Fruit fly (Drosophila melanogaster) whole organism, embryonic: ENCODE data around the gene CG31816.

Source experiments
- Asciz ChIP-seq: fragments of 200-800 bp; sonication (Bioruptor generic); optimal IDR thresholded peaks from 2 replicates; lab custom pipeline; 2017; ENCODE audit warnings: missing biosample characterization, mild to moderate bottlenecking, missing genetic modification characterization, missing genetic modification reagents
- Atf6 ChIP-seq: fragments of 200-800 bp; sonication (Bioruptor generic); IDR thresholded peaks from 2 replicates; pipeline ENCODE4 v1.3.6; 2022; ENCODE audit warnings: missing biosample characterization, missing genetic modification characterization
- Bgb ChIP-seq: fragments of 200-800 bp; sonication (Bioruptor generic); IDR thresholded peaks from 2 replicates; pipeline ENCODE4 v1.3.6; 2022; ENCODE audit warnings: missing biosample characterization, missing genetic modification characterization; ENCODE audit not compliant: partially characterized antibody
- Blimp-1 ChIP-seq: fragments of 200-800 bp; sonication (Bioruptor generic); optimal IDR thresholded peaks from 3 replicates; lab custom pipeline; 2018; ENCODE audit warnings: missing biosample characterization, missing genetic modification characterization, mild to moderate bottlenecking, moderate library complexity, missing genetic modification reagents
- Bteb2 ChIP-seq: fragments of 200-800 bp; sonication (Bioruptor generic); optimal IDR thresholded peaks from 2 replicates; lab custom pipeline; 2016; ENCODE audit warnings: missing biosample characterization, missing genetic modification characterization
- CG10321 ChIP-seq: fragments of 200-800 bp; sonication (Bioruptor generic); IDR thresholded peaks from 2 replicates; pipeline ENCODE4 v1.3.6; 2022; ENCODE audit warnings: missing biosample characterization, missing genetic modification characterization
- CG10366 ChIP-seq: fragments of 200-800 bp; sonication (Bioruptor generic); IDR thresholded peaks from 2 replicates; pipeline ENCODE4 v1.3.6; 2022; ENCODE audit warnings: missing biosample characterization, missing genetic modification characterization
- CG10959 ChIP-seq: fragments of 200-800 bp; sonication (Bioruptor generic); IDR thresholded peaks from 2 replicates; pipeline ENCODE4 v1.3.6; 2022; ENCODE audit warnings: missing biosample characterization, missing genetic modification characterization
- CG12155 ChIP-seq: fragments of 200-800 bp; sonication (Bioruptor generic); optimal IDR thresholded peaks from 3 replicates; lab custom pipeline; 2016; ENCODE audit warnings: missing biosample characterization, missing genetic modification characterization
- CG12299 ChIP-seq: fragments of 200-800 bp; sonication (Bioruptor generic); optimal IDR thresholded peaks from 2 replicates; lab custom pipeline; 2018; ENCODE audit warnings: missing biosample characterization, mild to moderate bottlenecking, missing genetic modification characterization
- CG13296 ChIP-seq: fragments of 200-800 bp; sonication (Bioruptor generic); optimal IDR thresholded peaks from 3 replicates; lab custom pipeline; 2018; ENCODE audit warnings: missing biosample characterization, mild to moderate bottlenecking, missing genetic modification characterization
- CG14667 ChIP-seq: fragments of 200-800 bp; sonication (Bioruptor generic); IDR thresholded peaks from 2 replicates; pipeline ENCODE4 v1.3.6; 2022; ENCODE audit warnings: missing biosample characterization, missing genetic modification characterization
- CG15479 ChIP-seq: fragments of 200-800 bp; sonication (Bioruptor generic); optimal IDR thresholded peaks from 3 replicates; lab custom pipeline; 2019; ENCODE audit warnings: missing biosample characterization, mild to moderate bottlenecking, missing genetic modification characterization, moderate library complexity
- CG17359 ChIP-seq: fragments of 200-800 bp; sonication (Bioruptor generic); optimal IDR thresholded peaks from 3 replicates; lab custom pipeline; 2018; ENCODE audit warnings: missing biosample characterization, mild to moderate bottlenecking, missing genetic modification characterization, moderate library complexity
- CG17361 ChIP-seq: fragments of 200-800 bp; sonication (Bioruptor generic); IDR thresholded peaks from 3 replicates; pipeline ENCODE4 v1.3.6; 2022; ENCODE audit warnings: missing biosample characterization, missing genetic modification characterization
- CG18599 ChIP-seq: fragments of 200-800 bp; sonication (Bioruptor generic); optimal IDR thresholded peaks from 3 replicates; lab custom pipeline; 2017; ENCODE audit warnings: missing biosample characterization, missing genetic modification characterization, mild to moderate bottlenecking, moderate library complexity, missing genetic modification reagents
- CG2199 ChIP-seq: fragments of 200-800 bp; sonication (Bioruptor generic); IDR thresholded peaks from 3 replicates; pipeline ENCODE4 v1.3.6; 2022; ENCODE audit warnings: missing biosample characterization, missing genetic modification characterization
- CG32532 ChIP-seq: fragments of 200-800 bp; sonication (Bioruptor generic); IDR thresholded peaks from 2 replicates; pipeline ENCODE4 v1.3.6; 2022; ENCODE audit warnings: missing biosample characterization, missing genetic modification characterization
- CG32772 ChIP-seq: fragments of 200-800 bp; sonication (Bioruptor generic); IDR thresholded peaks from 2 replicates; pipeline ENCODE4 v1.3.6; 2022; ENCODE audit warnings: missing biosample characterization, missing genetic modification characterization
- CG43689 ChIP-seq: fragments of 200-800 bp; sonication (Bioruptor generic); IDR thresholded peaks from 2 replicates; pipeline ENCODE4 v1.3.6; 2022; ENCODE audit warnings: missing biosample characterization, missing genetic modification characterization
- CG5953 ChIP-seq: fragments of 200-800 bp; sonication (Bioruptor generic); IDR thresholded peaks from 2 replicates; pipeline ENCODE4 v1.3.6; 2022; ENCODE audit warnings: missing biosample characterization, missing genetic modification characterization
- CG7786 ChIP-seq: fragments of 200-800 bp; sonication (Bioruptor generic); optimal IDR thresholded peaks from 2 replicates; lab custom pipeline; 2016; ENCODE audit warnings: missing biosample characterization, missing genetic modification characterization
- CG8359 ChIP-seq: fragments of 200-800 bp; sonication (Bioruptor generic); optimal IDR thresholded peaks from 2 replicates; lab custom pipeline; 2017; ENCODE audit warnings: missing biosample characterization, mild to moderate bottlenecking, missing genetic modification characterization, borderline replicate concordance
- CHES-1-like ChIP-seq: fragments of 200-800 bp; sonication (Bioruptor generic); optimal IDR thresholded peaks from 2 replicates; lab custom pipeline; 2016; ENCODE audit warnings: missing biosample characterization, missing genetic modification characterization
- Dbx ChIP-seq: fragments of 200-800 bp; sonication (Bioruptor generic); IDR thresholded peaks from 3 replicates; pipeline ENCODE4 v1.3.6; 2022; ENCODE audit warnings: missing biosample characterization, missing genetic modification characterization
- Drgx ChIP-seq: fragments of 200-800 bp; sonication (Bioruptor generic); IDR thresholded peaks from 2 replicates; pipeline ENCODE4 v1.3.6; 2022; ENCODE audit warnings: missing biosample characterization, missing genetic modification characterization
- HHEX ChIP-seq: fragments of 200-800 bp; sonication (Bioruptor generic); optimal IDR thresholded peaks from 3 replicates; lab custom pipeline; 2017; ENCODE audit warnings: missing biosample characterization, mild to moderate bottlenecking, missing genetic modification characterization, missing genetic modification reagents
- Hr39 ChIP-seq: fragments of >200 bp; optimal IDR thresholded peaks from 2 replicates; lab custom pipeline; 2017
- Lpt ChIP-seq: fragments of >200 bp; optimal IDR thresholded peaks from 2 replicates; lab custom pipeline; 2018; ENCODE audit warnings: missing biosample characterization, missing genetic modification characterization
- Myb ChIP-seq: fragments of 200-800 bp; sonication (Bioruptor generic); optimal IDR thresholded peaks from 2 replicates; lab custom pipeline; 2016; ENCODE audit warnings: missing biosample characterization, missing genetic modification characterization
- NK7.1 ChIP-seq: fragments of 200-800 bp; sonication (Bioruptor generic); optimal IDR thresholded peaks from 3 replicates; lab custom pipeline; 2016; ENCODE audit warnings: missing biosample characterization, missing genetic modification characterization
- Nf-YC ChIP-seq: fragments of 200-800 bp; optimal IDR thresholded peaks from 3 replicates; lab custom pipeline; 2019; ENCODE audit warnings: missing biosample characterization, mild to moderate bottlenecking, missing genetic modification characterization, moderate library complexity
- Sox100B ChIP-seq: fragments of 200-800 bp; sonication (Bioruptor generic); optimal IDR thresholded peaks from 3 replicates; lab custom pipeline; 2018; ENCODE audit warnings: missing biosample characterization, mild to moderate bottlenecking, missing genetic modification characterization
- abd-A ChIP-seq: fragments of 200-800 bp; sonication (Bioruptor generic); optimal IDR thresholded peaks from 3 replicates; lab custom pipeline; 2019; ENCODE audit warnings: missing biosample characterization, mild to moderate bottlenecking, missing genetic modification characterization, moderate library complexity
- chinmo ChIP-seq: fragments of 200-800 bp; sonication (Bioruptor generic); IDR thresholded peaks from 4 replicates; pipeline ENCODE4 v1.3.6; 2022; ENCODE audit warnings: missing biosample characterization, missing genetic modification characterization; ENCODE audit not compliant: partially characterized antibody
- croc ChIP-seq: fragments of 200-800 bp; sonication (Bioruptor generic); conservative IDR thresholded peaks from 3 replicates; pipeline ENCODE4 v1.3.6; 2022; ENCODE audit warnings: missing biosample characterization, missing genetic modification characterization
- exex ChIP-seq: fragments of 200-800 bp; sonication (Bioruptor generic); optimal IDR thresholded peaks from 4 replicates; lab custom pipeline; 2018; ENCODE audit warnings: missing biosample characterization, mild to moderate bottlenecking, missing genetic modification characterization, moderate library complexity
- ftz-f1 ChIP-seq: fragments of 200-800 bp; sonication (Bioruptor generic); optimal IDR thresholded peaks from 2 replicates; lab custom pipeline; 2016; ENCODE audit warnings: missing biosample characterization, missing genetic modification characterization
- gcm2 ChIP-seq: fragments of 200-800 bp; sonication (Bioruptor generic); optimal IDR thresholded peaks from 2 replicates; lab custom pipeline; 2016; ENCODE audit warnings: missing biosample characterization, missing genetic modification characterization
- gro ChIP-seq: fragments of 200-800 bp; sonication (Bioruptor generic); optimal IDR thresholded peaks from 2 replicates; lab custom pipeline; 2016; ENCODE audit warnings: missing biosample characterization, missing genetic modification characterization
- insv ChIP-seq, 2 experiments: fragments of 200-800 bp; sonication (Bioruptor generic); optimal IDR thresholded peaks; 3 replicates each; lab custom pipeline; 2016 to 2018; ENCODE audit warnings: missing biosample characterization in 2 of 2, missing genetic modification characterization in 2 of 2
- jing ChIP-seq: fragments of 200-800 bp; sonication (Bioruptor generic); optimal IDR thresholded peaks from 2 replicates; lab custom pipeline; 2018; ENCODE audit warnings: missing biosample characterization, mild to moderate bottlenecking, missing genetic modification characterization
- kay ChIP-seq: fragments of 200-800 bp; sonication (Bioruptor generic); optimal IDR thresholded peaks from 2 replicates; lab custom pipeline; 2016; ENCODE audit warnings: missing biosample characterization, missing genetic modification characterization
- knrl ChIP-seq: fragments of 200-800 bp; sonication (Bioruptor generic); IDR thresholded peaks from 3 replicates; pipeline ENCODE4 v1.3.6; 2022; ENCODE audit warnings: missing biosample characterization, missing genetic modification characterization; ENCODE audit not compliant: partially characterized antibody
- lab ChIP-seq: fragments of 200-800 bp; sonication (Bioruptor generic); optimal IDR thresholded peaks from 3 replicates; lab custom pipeline; 2017; ENCODE audit warnings: missing biosample characterization, missing genetic modification characterization, mild to moderate bottlenecking, moderate library complexity, missing genetic modification reagents
- luna ChIP-seq: fragments of 200-800 bp; sonication (Bioruptor generic); optimal IDR thresholded peaks from 2 replicates; lab custom pipeline; 2016; ENCODE audit warnings: missing biosample characterization, missing genetic modification characterization
- nom ChIP-seq: fragments of 200-800 bp; sonication (Bioruptor generic); optimal IDR thresholded peaks from 2 replicates; lab custom pipeline; 2017; ENCODE audit warnings: missing biosample characterization, missing genetic modification characterization, mild to moderate bottlenecking, moderate library complexity, missing genetic modification reagents
- onecut ChIP-seq: fragments of 200-800 bp; sonication (Bioruptor generic); IDR thresholded peaks from 2 replicates; pipeline ENCODE4 v1.3.6; 2022; ENCODE audit warnings: missing biosample characterization, missing genetic modification characterization
- pzg ChIP-seq: fragments of 200-800 bp; sonication (Bioruptor generic); optimal IDR thresholded peaks from 3 replicates; lab custom pipeline; 2018; ENCODE audit warnings: missing biosample characterization, mild to moderate bottlenecking, missing genetic modification characterization, moderate library complexity
- scrt ChIP-seq: fragments of 200-800 bp; sonication (Bioruptor generic); optimal IDR thresholded peaks from 2 replicates; lab custom pipeline; 2018; ENCODE audit warnings: missing biosample characterization, mild to moderate bottlenecking, missing genetic modification characterization, moderate library complexity
- slbo ChIP-seq: fragments of 200-800 bp; sonication (Bioruptor generic); IDR thresholded peaks from 2 replicates; pipeline ENCODE4 v1.3.6; 2022; ENCODE audit warnings: missing biosample characterization, missing genetic modification characterization
- trh ChIP-seq: fragments of 200-800 bp; sonication (Bioruptor generic); optimal IDR thresholded peaks from 2 replicates; lab custom pipeline; 2016; ENCODE audit warnings: missing biosample characterization, missing genetic modification characterization

CG31816 gene

dm6 chr2L:16530809-16531208 lies 11.5 kb upstream of the CG31816 start (continued):
- TF ChIP-seq Dbx (GFP tag; lab: Robert Waterston, UW) (no peak), HHEX (GFP tag; lab: Kevin White, UChicago) (peak; percentile 2), kay (peak; percentile 40), CG43689 (no peak), CG32532 (GFP tag; lab: Robert Waterston, UW) (no peak), chinmo (0 out of 4 replicates have a peak, but pooled peaks have one; percentile 50), CG10321 (GFP tag; lab: Robert Waterston, UW) (no peak), nom (GFP tag; lab: Kevin White, UChicago) (no peak), CG10959 (GFP tag; lab: Robert Waterston, UW) (no peak), abd-A (tag; lab: Kevin White, UChicago) (peak; percentile 11), CG5953 (GFP tag; lab: Robert Waterston, UW) (no peak), Drgx (GFP tag; lab: Robert Waterston, UW) (peak; percentile 58), knrl (GFP tag; lab: Robert Waterston, UW) (no peak), jing (no peak), CG10366 (GFP tag; lab: Robert Waterston, UW) (no peak), Blimp-1 (peak; percentile 4), onecut (no peak), croc (GFP tag; lab: Robert Waterston, UW) (no peak), CG2199 (GFP tag; lab: Robert Waterston, UW) (peak; percentile 55; the same call in 2 of the 3 replicates), trh (GFP tag; lab: Kevin White, UChicago) (no peak), CG32772 (GFP tag; lab: Robert Waterston, UW) (peak; percentile 39), Hr39 (lab: Kevin White, UChicago) (no peak), CG17361 (0 out of 3 replicates have a peak, but pooled peaks have one; percentile 10), CG8359 (no peak), Myb (GFP tag; lab: Kevin White, UChicago) (no peak), scrt (GFP tag; lab: Kevin White, UChicago) (no peak), Nf-YC (tag; lab: Kevin White, UChicago) (no peak), ftz-f1 (no peak), CG13296 (peak; percentile 28), CHES-1-like (GFP tag; lab: Kevin White, UChicago) (no peak), CG7786 (GFP tag; lab: Kevin White, UChicago) (no peak), exex (tag; lab: Kevin White, UChicago) (peak; percentile 28), Atf6 (GFP tag; lab: Robert Waterston, UW) (peak; percentile 27; the same call in 1 of the 2 replicates), gro (GFP tag; lab: Kevin White, UChicago) (peak; percentile 27), CG12155 (GFP tag; lab: Kevin White, UChicago) (no peak), Bteb2 (GFP tag; lab: Kevin White, UChicago) (peak; percentile 3), CG17359 (tag; lab: Kevin White, UChicago) (peak; percentile 3), Sox100B (peak; percentile 27), CG14667 (GFP tag; lab: Robert Waterston, UW) (no peak), CG12299 (tag; lab: Kevin White, UChicago) (peak; percentile 34), Bgb (GFP tag; lab: Robert Waterston, UW) (no peak), pzg (GFP tag; lab: Kevin White, UChicago) (no peak), Asciz (GFP tag; lab: Kevin White, UChicago) (peak; percentile 13), CG15479 (GFP tag; lab: Kevin White, UChicago) (no peak), lab (GFP tag; lab: Kevin White, UChicago) (peak; percentile 36), luna (GFP tag; lab: Kevin White, UChicago) (no peak), CG18599 (GFP tag; lab: Kevin White, UChicago) (peak; percentile 20), insv (GFP tag; optimal IDR thresholded peaks at IDR 0.05; lab: Kevin White, UChicago) (no peak), slbo (GFP tag; lab: Robert Waterston, UW) (no peak), NK7.1 (GFP tag; lab: Kevin White, UChicago) (no peak), Lpt (GFP tag; lab: Kevin White, UChicago) (no peak), gcm2 (GFP tag; lab: Kevin White, UChicago) (no peak)
